Worm (Caenorhabditis elegans) whole organism, L4 larva: ENCODE results near the gene fbxc-33.

Experiments
- F44E2.7 ChIP-seq: fragments of 200-800 bp; sonication (Bioruptor generic); IDR thresholded peaks from 2 replicates; pipeline ENCODE4 v2.1.2; 2022; ENCODE audit warnings: missing genetic modification characterization, missing compliant biosample characterization
- T20F7.1 ChIP-seq: fragments of 200-800 bp; sonication (Bioruptor generic); optimal IDR thresholded peaks from 2 replicates; lab custom pipeline; 2018; ENCODE audit warnings: mild to moderate bottlenecking, missing genetic modification characterization, missing compliant biosample characterization
- T26A8.4 ChIP-seq: fragments of 200-800 bp; sonication (Bioruptor generic); IDR thresholded peaks from 2 replicates; pipeline ENCODE4 v1.3.6; 2022; ENCODE audit warnings: missing genetic modification characterization, missing compliant biosample characterization
- Y5F2A.4 ChIP-seq: fragments of 200-800 bp; sonication (Bioruptor generic); optimal IDR thresholded peaks from 2 replicates; lab custom pipeline; 2018; ENCODE audit warnings: mild to moderate bottlenecking, missing genetic modification characterization, missing compliant biosample characterization
- Y75B8A.6 ChIP-seq: fragments of 200-800 bp; sonication (Bioruptor generic); IDR thresholded peaks from 2 replicates; pipeline ENCODE4 v1.3.6; 2022; ENCODE audit warnings: missing genetic modification reagents, missing genetic modification characterization, missing compliant biosample characterization
- aly-2 ChIP-seq: sonication (generic microtip); optimal IDR thresholded peaks from 2 replicates; lab custom pipeline; 2018; ENCODE audit warnings: missing biosample characterization, missing genetic modification characterization
- attf-4 ChIP-seq: sonication (generic microtip); optimal IDR thresholded peaks from 3 replicates; lab custom pipeline; 2017; ENCODE audit warnings: missing biosample characterization, missing genetic modification characterization
- ceh-20 ChIP-seq: fragments of 200-800 bp; sonication (Bioruptor generic); IDR thresholded peaks from 2 replicates; pipeline ENCODE4 v1.3.6; 2022; ENCODE audit warnings: missing genetic modification reagents, missing genetic modification characterization, missing compliant biosample characterization
- ceh-28 ChIP-seq: fragments of 150-350 bp; optimal IDR thresholded peaks from 2 replicates; lab custom pipeline; 2014; ENCODE audit warnings: missing biosample characterization, missing genetic modification reagents, missing genetic modification characterization
- ceh-32 ChIP-seq: sonication (generic microtip); optimal IDR thresholded peaks from 2 replicates; lab custom pipeline; 2016; ENCODE audit warnings: mild to moderate bottlenecking, missing genetic modification characterization, missing compliant biosample characterization; ENCODE audit not compliant: poor library complexity
- ceh-44 ChIP-seq: fragments of 200-800 bp; sonication (Bioruptor generic); IDR thresholded peaks from 2 replicates; pipeline ENCODE4 v1.3.6; 2022; ENCODE audit warnings: missing genetic modification reagents, missing genetic modification characterization, missing compliant biosample characterization
- ctbp-1 ChIP-seq: fragments of 200-800 bp; sonication (Bioruptor generic); IDR thresholded peaks from 2 replicates; pipeline ENCODE4 v1.3.6; 2022; ENCODE audit warnings: missing genetic modification reagents, missing genetic modification characterization, missing compliant biosample characterization
- daf-12 ChIP-seq: fragments of 150-350 bp; optimal IDR thresholded peaks from 2 replicates; lab custom pipeline; 2014; ENCODE audit warnings: missing biosample characterization, missing genetic modification reagents, missing genetic modification characterization
- daf-16 ChIP-seq, 3 experiments: sonication (generic microtip); optimal IDR thresholded peaks; 2 replicates each; lab custom pipeline; 2016 to 2017; ENCODE audit warnings: missing genetic modification characterization in 3 of 3, missing genetic modification reagents in 3 of 3, mild to moderate bottlenecking in 2 of 3, missing compliant biosample characterization in 2 of 3, missing biosample characterization in 1 of 3, moderate library complexity in 1 of 3
- daf-19 ChIP-seq: fragments of 200-800 bp; sonication (Bioruptor generic); conservative IDR thresholded peaks from 2 replicates; pipeline ENCODE4 v1.3.6; 2022; ENCODE audit warnings: missing genetic modification characterization, missing compliant biosample characterization
- daf-8 ChIP-seq: fragments of 200-800 bp; sonication (Bioruptor generic); IDR thresholded peaks from 2 replicates; pipeline ENCODE4 v1.3.6; 2022; ENCODE audit warnings: missing genetic modification characterization, missing compliant biosample characterization
- dmd-6 ChIP-seq: fragments of 200-800 bp; sonication (Bioruptor generic); IDR thresholded peaks from 2 replicates; pipeline ENCODE4 v1.3.6; 2022; ENCODE audit warnings: missing genetic modification reagents, missing genetic modification characterization, missing compliant biosample characterization
- dmd-9 ChIP-seq: fragments of 200-800 bp; sonication (Bioruptor generic); IDR thresholded peaks from 2 replicates; pipeline ENCODE4 v1.3.6; 2022; ENCODE audit warnings: missing genetic modification reagents, missing genetic modification characterization, missing compliant biosample characterization
- duxl-1 ChIP-seq: sonication (generic microtip); optimal IDR thresholded peaks from 2 replicates; lab custom pipeline; 2016; ENCODE audit warnings: mild to moderate bottlenecking, missing genetic modification characterization, moderate library complexity, missing compliant biosample characterization; ENCODE audit not compliant: poor library complexity
- fos-1 ChIP-seq: fragments of 150-350 bp; optimal IDR thresholded peaks from 2 replicates; lab custom pipeline; 2014; ENCODE audit warnings: missing biosample characterization, missing genetic modification characterization
- lin-1 ChIP-seq: fragments of 200-800 bp; sonication (Bioruptor generic); IDR thresholded peaks from 2 replicates; pipeline ENCODE4 v1.3.6; 2022; ENCODE audit warnings: missing genetic modification reagents, missing genetic modification characterization, missing compliant biosample characterization
- lsy-2 ChIP-seq, 2 experiments: fragments of 150-350 bp in 1 of 2; sonication (generic microtip) in 1 of 2; optimal IDR thresholded peaks; 2 replicates each; lab custom pipeline; 2014 to 2017; ENCODE audit warnings: missing biosample characterization in 2 of 2, missing genetic modification characterization in 2 of 2
- madf-9 ChIP-seq: fragments of 200-800 bp; sonication (Bioruptor generic); conservative IDR thresholded peaks from 2 replicates; pipeline ENCODE4 v1.3.6; 2022; ENCODE audit warnings: missing genetic modification reagents, missing genetic modification characterization, missing compliant biosample characterization
- mdl-1 ChIP-seq, 2 experiments: fragments of 150-350 bp in 1 of 2; sonication (generic microtip) in 1 of 2; optimal IDR thresholded peaks; 2 replicates each; lab custom pipeline; 2014 to 2017; ENCODE audit warnings: missing biosample characterization in 2 of 2, missing genetic modification characterization in 2 of 2
- mes-2 ChIP-seq: sonication (generic microtip); optimal IDR thresholded peaks from 2 replicates; lab custom pipeline; 2016; ENCODE audit warnings: missing genotype, mild to moderate bottlenecking, missing genetic modification characterization, missing compliant biosample characterization; ENCODE audit not compliant: poor library complexity, severe bottlenecking
- mxl-3 ChIP-seq: fragments of 200-800 bp; sonication (Bioruptor generic); optimal IDR thresholded peaks from 2 replicates; lab custom pipeline; 2018; ENCODE audit warnings: mild to moderate bottlenecking, missing genetic modification characterization, missing compliant biosample characterization
- nhr-10 ChIP-seq: fragments of 150-350 bp; optimal IDR thresholded peaks from 2 replicates; lab custom pipeline; 2014; ENCODE audit warnings: missing biosample characterization, missing genetic modification characterization
- nhr-102 ChIP-seq: sonication (generic microtip); optimal IDR thresholded peaks from 2 replicates; lab custom pipeline; 2016; ENCODE audit warnings: mild to moderate bottlenecking, missing genetic modification characterization, moderate library complexity, missing compliant biosample characterization
- nhr-11 ChIP-seq: fragments of 150-350 bp; optimal IDR thresholded peaks from 2 replicates; lab custom pipeline; 2014; ENCODE audit warnings: missing biosample characterization, missing genetic modification characterization
- nhr-111 ChIP-seq: fragments of 200-800 bp; sonication (Bioruptor generic); optimal IDR thresholded peaks from 2 replicates; lab custom pipeline; 2018; ENCODE audit warnings: mild to moderate bottlenecking, missing genetic modification characterization, missing compliant biosample characterization
- nhr-25 ChIP-seq: sonication (generic microtip); optimal IDR thresholded peaks from 2 replicates; lab custom pipeline; 2017; ENCODE audit warnings: missing genetic modification characterization, mild to moderate bottlenecking, missing compliant biosample characterization, antibody characterized with exemption, moderate library complexity, borderline replicate concordance; ENCODE audit not compliant: insufficient read depth
- nhr-28 ChIP-seq: fragments of 150-350 bp; optimal IDR thresholded peaks from 2 replicates; lab custom pipeline; 2014; ENCODE audit warnings: missing biosample characterization, missing genetic modification characterization
- nhr-41 ChIP-seq: fragments of 200-800 bp; sonication (Bioruptor generic); IDR thresholded peaks from 2 replicates; pipeline ENCODE4 v1.3.6; 2022; ENCODE audit warnings: missing genetic modification reagents, missing genetic modification characterization, missing compliant biosample characterization
- nhr-42 ChIP-seq: fragments of 200-800 bp; sonication (Bioruptor generic); IDR thresholded peaks from 2 replicates; pipeline ENCODE4 v1.3.6; 2022; ENCODE audit warnings: missing genetic modification characterization, missing compliant biosample characterization
- nhr-76 ChIP-seq: fragments of 150-350 bp; optimal IDR thresholded peaks from 2 replicates; lab custom pipeline; 2014; ENCODE audit warnings: missing biosample characterization, missing genetic modification characterization
- nhr-77 ChIP-seq: fragments of 150-350 bp; optimal IDR thresholded peaks from 2 replicates; lab custom pipeline; 2014; ENCODE audit warnings: missing biosample characterization, missing genetic modification characterization
- php-3 ChIP-seq: fragments of 200-800 bp; sonication (Bioruptor generic); IDR thresholded peaks from 2 replicates; pipeline ENCODE4 v1.3.6; 2022; ENCODE audit warnings: missing genetic modification reagents, missing genetic modification characterization, missing compliant biosample characterization
- pqm-1 ChIP-seq: sonication (generic microtip); optimal IDR thresholded peaks from 2 replicates; lab custom pipeline; 2017; ENCODE audit warnings: missing biosample characterization, missing genetic modification characterization
- skn-1 ChIP-seq: fragments of 150-350 bp; optimal IDR thresholded peaks from 2 replicates; lab custom pipeline; 2014; ENCODE audit warnings: missing biosample characterization, missing genetic modification characterization
- snpc-1.2 ChIP-seq: fragments of 200-800 bp; sonication (Bioruptor generic); IDR thresholded peaks from 2 replicates; pipeline ENCODE4 v1.3.6; 2022; ENCODE audit warnings: missing genetic modification reagents, missing genetic modification characterization, missing compliant biosample characterization
- tag-97 ChIP-seq: fragments of 200-800 bp; sonication (Bioruptor generic); IDR thresholded peaks from 2 replicates; pipeline ENCODE4 v1.3.6; 2022; ENCODE audit warnings: missing genetic modification characterization, missing compliant biosample characterization
- tra-1 ChIP-seq: fragments of 200-800 bp; sonication (Bioruptor generic); IDR thresholded peaks from 2 replicates; pipeline ENCODE4 v1.3.6; 2022; ENCODE audit warnings: missing genetic modification reagents, missing genetic modification characterization, missing compliant biosample characterization
- unc-39 ChIP-seq: sonication (generic microtip); optimal IDR thresholded peaks from 2 replicates; lab custom pipeline; 2017; ENCODE audit warnings: missing biosample characterization, missing genetic modification characterization
- unc-62 ChIP-seq, 3 experiments: fragments of 150-350 bp in 1 of 3; sonication (generic microtip); optimal IDR thresholded peaks in 2 of 3; peaks in 1 of 3; 1 replicate in 1 of 3; 2 replicates in 2 of 3; lab custom pipeline; 2014 to 2017; ENCODE audit warnings: missing biosample characterization in 3 of 3, missing genetic modification characterization in 3 of 3, missing genetic modification reagents in 3 of 3, missing genotype in 1 of 3
- vab-7 ChIP-seq: fragments of 200-800 bp; sonication (Bioruptor generic); IDR thresholded peaks from 2 replicates; pipeline ENCODE4 v1.3.6; 2022; ENCODE audit warnings: missing genetic modification reagents, missing genetic modification characterization, missing compliant biosample characterization
- zfp-2 ChIP-seq: sonication (generic microtip); optimal IDR thresholded peaks from 2 replicates; lab custom pipeline; 2016; ENCODE audit warnings: mild to moderate bottlenecking, missing genetic modification characterization, missing compliant biosample characterization
- ztf-11 ChIP-seq: fragments of 150-350 bp; optimal IDR thresholded peaks from 2 replicates; lab custom pipeline; 2014; ENCODE audit warnings: missing biosample characterization, missing genetic modification characterization
- ztf-7 ChIP-seq: fragments of 150-350 bp; optimal IDR thresholded peaks from 2 replicates; lab custom pipeline; 2014; ENCODE audit warnings: missing biosample characterization, missing genetic modification characterization

Gene fbxc-33

ce11 chrII:911680-912079 is 1.8 kb upstream of the fbxc-33 start, which contains the start of gene fbxc-31 (continued):
- TF ChIP-seq F44E2.7 (GFP tag; lab: Robert Waterston, UW) (no peak), dmd-6 (GFP tag; lab: Robert Waterston, UW) (no peak), pqm-1 (tag; lab: Kevin White, UChicago) (no peak)

- TF ChIP-seq T20F7.1 = no peak
- TF ChIP-seq nhr-102 (tag; lab: Kevin White, UChicago) = peak; percentile 84
- TF ChIP-seq nhr-77 (tag; lab: Kevin White, UChicago) = peak; percentile 95
- no peak for TF ChIP-seq ceh-28 (tag; lab: Kevin White, UChicago)
- TF ChIP-seq ceh-44 (GFP tag; lab: Robert Waterston, UW) = no peak
- TF ChIP-seq fos-1 = no peak
- no peak for TF ChIP-seq vab-7 (GFP tag; lab: Robert Waterston, UW)
- no peak for TF ChIP-seq nhr-11 (tag; lab: Kevin White, UChicago)
- no peak for TF ChIP-seq mes-2
- TF ChIP-seq Y5F2A.4 (GFP tag; lab: Kevin White, UChicago) = no peak
- no peak for TF ChIP-seq lsy-2 (tag; optimal IDR thresholded peaks at IDR 0.05; lab: Kevin White, UChicago)
- no peak for TF ChIP-seq dmd-9 (GFP tag; lab: Robert Waterston, UW)
- no peak for TF ChIP-seq mxl-3 (GFP tag; lab: Kevin White, UChicago)
- TF ChIP-seq unc-62 (GFP tag; optimal IDR thresholded peaks at IDR 0.05 in 1 of 2; lab: Kevin White, UChicago) = peak; percentile 32 to 91
- TF ChIP-seq unc-62 (tag; optimal IDR thresholded peaks at IDR 0.05; lab: Kevin White, UChicago) = no peak
- TF ChIP-seq nhr-76 (tag; lab: Kevin White, UChicago) = no peak
- TF ChIP-seq madf-9 = no peak
- peak; percentile 91 for TF ChIP-seq php-3 (GFP tag; lab: Robert Waterston, UW)
- peak in 1 of 2 experiments; percentile 1 for TF ChIP-seq mdl-1 (tag; optimal IDR thresholded peaks at IDR 0.05; lab: Kevin White, UChicago)
- peak; percentile 98 for TF ChIP-seq lin-1 (GFP tag; lab: Robert Waterston, UW)
- no peak for TF ChIP-seq ztf-11 (tag; lab: Kevin White, UChicago)
- no peak for TF ChIP-seq nhr-111 (GFP tag; lab: Kevin White, UChicago)
- peak in 1 of 2 experiments; percentile 16 for TF ChIP-seq daf-16 (GFP tag; optimal IDR thresholded peaks at IDR 0.05; lab: Kevin White, UChicago)
- TF ChIP-seq daf-16 (tag; optimal IDR thresholded peaks at IDR 0.05; lab: Kevin White, UChicago) = peak; percentile 97
- no peak for TF ChIP-seq attf-4 (tag; lab: Kevin White, UChicago)
- TF ChIP-seq unc-39 (tag; lab: Kevin White, UChicago) = no peak
- TF ChIP-seq tra-1 (GFP tag; lab: Robert Waterston, UW) = peak; percentile 95
- no peak for TF ChIP-seq daf-12 (tag; lab: Kevin White, UChicago)
- TF ChIP-seq nhr-42 (GFP tag; lab: Robert Waterston, UW) = 0 out of 2 replicates have a peak, but pooled peaks have one; percentile 32
- TF ChIP-seq aly-2 (tag; lab: Kevin White, UChicago) = no peak
- TF ChIP-seq ceh-32 = no peak
- TF ChIP-seq nhr-28 (tag; lab: Kevin White, UChicago) = peak; percentile 95
- no peak for TF ChIP-seq snpc-1.2
- peak; percentile 42; the same call in 1 of the 2 replicates for TF ChIP-seq ceh-20
- peak; percentile 98 for TF ChIP-seq dmd-6 (GFP tag; lab: Robert Waterston, UW)
- TF ChIP-seq daf-19 = no peak
- TF ChIP-seq nhr-41 (GFP tag; lab: Robert Waterston, UW) = peak; percentile 85; the same call in 1 of the 2 replicates
- TF ChIP-seq skn-1 = no peak
- TF ChIP-seq tag-97 = no peak
- TF ChIP-seq daf-8 = no peak
- no peak for TF ChIP-seq ctbp-1 (GFP tag; lab: Robert Waterston, UW)
- TF ChIP-seq Y75B8A.6 = no peak
- TF ChIP-seq nhr-10 = peak; percentile 9
- no peak for TF ChIP-seq zfp-2 (tag; lab: Kevin White, UChicago)
- TF ChIP-seq T26A8.4 (GFP tag; lab: Robert Waterston, UW) = no peak
- peak; percentile 20 for TF ChIP-seq duxl-1 (tag; lab: Kevin White, UChicago)
- TF ChIP-seq nhr-25 (tag; lab: Kevin White, UChicago) = no peak
- TF ChIP-seq ztf-7 = no peak
- no peak for TF ChIP-seq F44E2.7 (GFP tag; lab: Robert Waterston, UW)
Observed at ce11 chrII:915206-915605, 1.7 kb downstream of the fbxc-33 start.
